Worm (Caenorhabditis elegans) whole organism, L1 larva: ENCODE data around the gene mel-11.

Source experiments
- C04F5.9 ChIP-seq: sonication (generic microtip); optimal IDR thresholded peaks from 2 replicates; lab custom pipeline; 2016; ENCODE audit warnings: missing genetic modification characterization, missing compliant biosample characterization
- C34B4.2 ChIP-seq: sonication (generic microtip); optimal IDR thresholded peaks from 2 replicates; lab custom pipeline; 2017; ENCODE audit warnings: mild to moderate bottlenecking, missing genetic modification characterization, missing compliant biosample characterization
- F16B12.6 ChIP-seq: fragments of 150-350 bp; optimal IDR thresholded peaks from 2 replicates; lab custom pipeline; 2014; ENCODE audit warnings: missing biosample characterization, missing genetic modification characterization
- blmp-1 ChIP-seq: fragments of 150-350 bp; optimal IDR thresholded peaks from 2 replicates; lab custom pipeline; 2014; ENCODE audit warnings: missing biosample characterization, missing genetic modification characterization
- ceh-82 ChIP-seq, 3 experiments: fragments of 150-350 bp in 1 of 3; sonication (generic microtip) in 2 of 3; optimal IDR thresholded peaks; 2 replicates each; lab custom pipeline; 2014 to 2017; ENCODE audit warnings: missing biosample characterization in 3 of 3, missing genetic modification characterization in 3 of 3
- ceh-88 ChIP-seq: fragments of 200-800 bp; sonication (Bioruptor generic); IDR thresholded peaks from 2 replicates; pipeline ENCODE4 v1.3.6; 2022; ENCODE audit warnings: missing genetic modification characterization, missing compliant biosample characterization
- ces-1 ChIP-seq: fragments of 150-350 bp; optimal IDR thresholded peaks from 2 replicates; lab custom pipeline; 2014; ENCODE audit warnings: missing biosample characterization, missing genetic modification reagents, missing genetic modification characterization
- dpl-1 ChIP-seq, 3 experiments: fragments of 150-350 bp in 2 of 3; sonication (generic microtip) in 1 of 3; optimal IDR thresholded peaks; 2 replicates each; lab custom pipeline; 2014 to 2017; ENCODE audit warnings: missing biosample characterization in 3 of 3, missing genetic modification characterization in 3 of 3, missing genetic modification reagents in 3 of 3
- efl-1 ChIP-seq, 4 experiments: fragments of 150-350 bp; optimal IDR thresholded peaks in 3 of 4; peaks in 1 of 4; 1 replicate in 1 of 4; 2 replicates in 3 of 4; lab custom pipeline; 2014; ENCODE audit warnings: missing biosample characterization in 2 of 4, missing genetic modification characterization in 2 of 4, missing genetic modification reagents in 2 of 4
- efl-3 ChIP-seq: fragments of 200-800 bp; sonication (Bioruptor generic); optimal IDR thresholded peaks from 2 replicates; lab custom pipeline; 2018; ENCODE audit warnings: mild to moderate bottlenecking, missing genetic modification characterization, missing compliant biosample characterization
- egl-13 ChIP-seq: sonication (generic microtip); optimal IDR thresholded peaks from 2 replicates; lab custom pipeline; 2016; ENCODE audit warnings: missing genotype, missing genetic modification reagents, missing genetic modification characterization, missing compliant biosample characterization
- elt-2 ChIP-seq: sonication (generic microtip); optimal IDR thresholded peaks from 2 replicates; lab custom pipeline; 2016; ENCODE audit warnings: missing genetic modification characterization, mild to moderate bottlenecking, inconsistent platforms, missing compliant biosample characterization, missing genetic modification reagents
- elt-3 ChIP-seq, 6 experiments: fragments of 150-350 bp in 1 of 6; sonication (generic microtip); optimal IDR thresholded peaks; 2 replicates each; lab custom pipeline; 2017 to 2018; ENCODE audit warnings: missing biosample characterization in 6 of 6, missing genetic modification characterization in 6 of 6, inconsistent platforms in 1 of 6
- fkh-10 ChIP-seq: sonication (generic microtip); optimal IDR thresholded peaks from 2 replicates; lab custom pipeline; 2017; ENCODE audit warnings: missing biosample characterization, missing genetic modification reagents, missing genetic modification characterization
- fkh-4 ChIP-seq: sonication (generic microtip); optimal IDR thresholded peaks from 2 replicates; lab custom pipeline; 2016; ENCODE audit warnings: missing compliant biosample characterization, missing genetic modification characterization, borderline replicate concordance
- grh-1 ChIP-seq: fragments of 200-800 bp; sonication (Bioruptor generic); IDR thresholded peaks from 2 replicates; pipeline ENCODE4 v1.3.6; 2022; ENCODE audit warnings: missing genetic modification reagents, missing genetic modification characterization, missing compliant biosample characterization
- isw-1 ChIP-seq: fragments of 200-800 bp; sonication (Bioruptor generic); IDR thresholded peaks from 2 replicates; pipeline ENCODE4 v1.3.6; 2022; ENCODE audit warnings: missing genetic modification characterization, missing compliant biosample characterization
- lin-14 ChIP-seq: fragments of 200-800 bp; sonication (Bioruptor generic); optimal IDR thresholded peaks from 2 replicates; lab custom pipeline; 2018; ENCODE audit warnings: mild to moderate bottlenecking, missing genetic modification characterization, moderate library complexity, missing compliant biosample characterization
- lin-15B ChIP-seq: fragments of 150-350 bp; sonication (generic microtip); optimal IDR thresholded peaks from 3 replicates; lab custom pipeline; 2014; ENCODE audit warnings: missing biosample characterization, missing genetic modification characterization
- mdl-1 ChIP-seq, 2 experiments: fragments of 150-350 bp; optimal IDR thresholded peaks; 2 replicates each; lab custom pipeline; 2014 to 2017; ENCODE audit warnings: missing biosample characterization in 2 of 2, missing genetic modification characterization in 2 of 2, inconsistent platforms in 1 of 2
- mef-2 ChIP-seq: fragments of 150-350 bp; optimal IDR thresholded peaks from 2 replicates; lab custom pipeline; 2014; ENCODE audit warnings: missing biosample characterization, missing genetic modification characterization
- nhr-11 ChIP-seq: fragments of 150-350 bp; optimal IDR thresholded peaks from 2 replicates; lab custom pipeline; 2014; ENCODE audit warnings: missing biosample characterization, missing genetic modification characterization
- nhr-71 ChIP-seq: sonication (generic microtip); optimal IDR thresholded peaks from 2 replicates; lab custom pipeline; 2016; ENCODE audit warnings: mild to moderate bottlenecking, missing genetic modification characterization, moderate library complexity, missing compliant biosample characterization
- nhr-77 ChIP-seq: fragments of 150-350 bp; optimal IDR thresholded peaks from 2 replicates; lab custom pipeline; 2014; ENCODE audit warnings: missing biosample characterization, missing genetic modification characterization
- nhr-85 ChIP-seq: sonication (generic microtip); peaks from one replicate; lab custom pipeline; 2016; ENCODE audit warnings: missing genetic modification characterization, inconsistent platforms, missing compliant biosample characterization
- nhr-90 ChIP-seq: sonication (generic microtip); optimal IDR thresholded peaks from 2 replicates; lab custom pipeline; 2016; ENCODE audit warnings: mild to moderate bottlenecking, missing genetic modification characterization, missing compliant biosample characterization; ENCODE audit not compliant: poor library complexity
- pag-3 ChIP-seq: sonication (generic microtip); optimal IDR thresholded peaks from 2 replicates; lab custom pipeline; 2017; ENCODE audit warnings: missing genetic modification characterization, mild to moderate bottlenecking, missing compliant biosample characterization, antibody characterized with exemption, borderline replicate concordance; ENCODE audit not compliant: insufficient read depth
- snu-23 ChIP-seq: sonication (generic microtip); optimal IDR thresholded peaks from 2 replicates; lab custom pipeline; 2016; ENCODE audit warnings: missing genetic modification characterization, missing compliant biosample characterization
- sup-37 ChIP-seq: fragments of 200-800 bp; sonication (Bioruptor generic); optimal IDR thresholded peaks from 2 replicates; lab custom pipeline; 2018; ENCODE audit warnings: mild to moderate bottlenecking, missing genetic modification characterization, missing compliant biosample characterization
- swsn-7 ChIP-seq: sonication (generic microtip); optimal IDR thresholded peaks from 2 replicates; lab custom pipeline; 2016; ENCODE audit warnings: missing genetic modification characterization, missing compliant biosample characterization
- tbx-2 ChIP-seq: sonication (generic microtip); optimal IDR thresholded peaks from 2 replicates; lab custom pipeline; 2016; ENCODE audit warnings: missing genetic modification characterization, missing compliant biosample characterization
- tlp-1 ChIP-seq: fragments of 150-350 bp; optimal IDR thresholded peaks from 2 replicates; lab custom pipeline; 2014; ENCODE audit warnings: missing biosample characterization, missing genetic modification characterization
- unc-98 ChIP-seq: fragments of 200-800 bp; sonication (Bioruptor generic); IDR thresholded peaks from 2 replicates; pipeline ENCODE4 v1.3.6; 2022; ENCODE audit warnings: missing genetic modification characterization, missing compliant biosample characterization
- vab-15 ChIP-seq: sonication (generic microtip); optimal IDR thresholded peaks from 2 replicates; lab custom pipeline; 2017; ENCODE audit warnings: missing genotype, mild to moderate bottlenecking, missing genetic modification characterization, missing compliant biosample characterization
- zag-1 ChIP-seq: fragments of 150-350 bp; optimal IDR thresholded peaks from 2 replicates; lab custom pipeline; 2014; ENCODE audit warnings: missing biosample characterization, missing genetic modification characterization
- ztf-4 ChIP-seq: fragments of 150-350 bp; optimal IDR thresholded peaks from 2 replicates; lab custom pipeline; 2014; ENCODE audit warnings: missing biosample characterization, missing genetic modification characterization

The mel-11 gene

DNA sequence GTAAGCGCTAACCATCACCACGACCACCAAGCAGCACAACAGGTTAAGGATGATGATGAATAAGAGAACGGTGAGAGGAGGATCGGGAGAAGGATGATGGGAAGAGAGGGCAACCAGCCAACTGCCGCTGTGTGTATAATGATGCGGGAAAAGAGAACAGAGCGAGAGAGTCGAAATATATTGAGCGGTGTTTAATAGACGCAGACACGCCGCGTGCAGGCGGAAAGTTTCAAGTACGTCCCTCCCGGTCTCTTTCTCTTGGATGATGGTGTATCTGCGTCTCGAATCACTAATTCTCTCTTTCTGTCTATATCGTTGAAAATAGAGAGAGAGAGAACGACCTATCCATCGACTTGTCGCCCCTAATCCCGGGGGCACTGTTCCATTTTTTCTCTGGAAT is 1.6 kb upstream of the mel-11 start (continued):
- TF ChIP-seq ceh-82 (tag; optimal IDR thresholded peaks at IDR 0.05; lab: Kevin White, UChicago) (peak in 1 of 3 experiments; percentile 8), nhr-90 (tag; lab: Kevin White, UChicago) (peak; percentile 3), swsn-7 (tag; lab: Kevin White, UChicago) (peak; percentile 35), nhr-85 (tag; lab: Kevin White, UChicago) (peak; percentile 79), elt-3 (tag; optimal IDR thresholded peaks at IDR 0.05; lab: Kevin White, UChicago) (peak in 1 of 6 experiments; percentile 60), nhr-77 (tag; lab: Kevin White, UChicago) (peak; percentile 38), dpl-1 (GFP tag; optimal IDR thresholded peaks at IDR 0.05; lab: Kevin White, UChicago) (peak in 2 of 3 experiments; percentile 17 to 35)

DNA sequence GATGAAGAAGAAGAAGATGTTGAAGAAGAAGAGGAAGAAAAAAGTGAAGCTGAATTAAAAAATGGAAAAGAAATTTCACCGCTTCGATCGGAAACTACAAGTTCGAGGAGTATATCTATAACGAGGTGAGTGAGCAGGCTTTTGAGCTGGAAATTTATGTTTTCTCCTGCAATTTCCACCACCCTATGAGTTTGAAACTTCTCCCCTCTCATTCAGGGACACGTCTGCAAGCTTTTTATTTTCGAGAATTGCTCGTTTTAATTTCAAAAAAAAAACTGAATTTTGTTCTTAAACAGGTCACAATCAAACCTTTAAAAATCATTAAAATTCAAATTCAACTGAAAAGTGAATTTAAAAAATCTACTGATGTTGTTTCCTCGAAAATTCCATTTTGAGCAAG is 3.9 kb downstream of the mel-11 start:
- TF ChIP-seq ceh-82 (tag; optimal IDR thresholded peaks at IDR 0.05; lab: Kevin White, UChicago) (no peak), efl-1 (optimal IDR thresholded peaks at IDR 0.05; lab: Kevin White, UChicago) (no peak), efl-1 (GFP tag; optimal IDR thresholded peaks at IDR 0.05 in 1 of 2; lab: Kevin White, UChicago) (peak in 1 of 2 experiments; percentile 75), blmp-1 (tag; lab: Kevin White, UChicago) (no peak)

DNA sequence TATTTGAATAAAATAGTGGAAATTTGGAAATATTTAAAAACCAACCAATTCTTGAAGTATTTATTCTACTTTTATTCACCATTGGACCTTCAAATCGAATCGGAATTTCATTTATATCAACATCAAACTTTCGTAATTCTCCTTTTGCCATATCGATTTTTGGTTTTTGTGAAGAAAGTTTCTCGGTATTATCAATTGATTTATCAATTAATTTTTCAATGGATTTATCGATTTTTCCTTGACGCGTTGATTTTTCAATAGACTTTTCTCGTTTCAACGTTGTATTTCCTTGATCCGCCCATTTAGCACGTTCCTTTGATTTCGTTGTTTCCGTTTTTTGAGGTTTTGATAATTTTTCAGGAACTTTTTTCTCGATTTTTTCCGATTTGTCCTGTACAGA is 11.1 kb downstream of the mel-11 start:
- no peak for TF ChIP-seq mef-2
- TF ChIP-seq egl-13 (tag; lab: Kevin White, UChicago): no peak
- no peak for TF ChIP-seq C34B4.2
- TF ChIP-seq lin-15B (tag; lab: Kevin White, UChicago): no peak
- no peak for TF ChIP-seq nhr-11
- no peak for TF ChIP-seq ceh-88
- TF ChIP-seq pag-3 (tag; lab: Kevin White, UChicago): no peak
- no peak for TF ChIP-seq efl-3 (GFP tag; lab: Kevin White, UChicago)
- no peak for TF ChIP-seq lin-14 (GFP tag; lab: Kevin White, UChicago)
- TF ChIP-seq tlp-1 (tag; lab: Kevin White, UChicago): no peak
- TF ChIP-seq vab-15: no peak
- no peak for TF ChIP-seq unc-98 (GFP tag; lab: Robert Waterston, UW)
- no peak for TF ChIP-seq C04F5.9 (tag; lab: Kevin White, UChicago)
- no peak for TF ChIP-seq nhr-77 (tag; lab: Kevin White, UChicago)
- no peak for TF ChIP-seq zag-1 (tag; lab: Kevin White, UChicago)
- TF ChIP-seq blmp-1 (tag; lab: Kevin White, UChicago): no peak
- no peak for TF ChIP-seq grh-1 (GFP tag; lab: Robert Waterston, UW)
- no peak for TF ChIP-seq ztf-4 (tag; lab: Kevin White, UChicago)
- TF ChIP-seq fkh-10 (GFP tag; lab: Kevin White, UChicago): no peak
- no peak for TF ChIP-seq swsn-7 (tag; lab: Kevin White, UChicago)

DNA sequence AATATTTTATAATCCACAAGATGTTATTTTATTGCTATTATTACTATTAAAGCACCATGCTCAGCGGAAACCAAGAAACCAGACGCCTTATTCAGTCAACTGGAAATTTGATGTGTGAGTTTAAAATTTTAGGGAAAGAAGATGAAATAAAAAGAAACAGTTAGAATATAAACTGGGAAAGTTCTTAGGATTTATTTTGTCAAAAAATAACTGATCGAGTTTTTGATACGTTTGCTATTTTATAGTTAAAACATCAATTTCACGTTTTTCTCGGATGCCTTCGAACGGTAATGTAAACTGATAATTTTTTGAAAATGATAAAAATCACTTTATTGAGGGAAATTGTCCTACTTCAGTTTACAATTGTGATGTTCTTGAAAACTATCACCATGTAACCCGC is 14.1 kb downstream of the mel-11 start, which contains the start of gene C06C3.3:
Gene C06C3.3 (minus strand): TSS at position 101 of the 400 bp plus-strand sequence.
- TF ChIP-seq sup-37: no peak
- TF ChIP-seq F16B12.6 (tag; lab: Kevin White, UChicago): no peak
- TF ChIP-seq unc-98 (GFP tag; lab: Robert Waterston, UW): no peak
- TF ChIP-seq ces-1 (GFP tag; lab: Kevin White, UChicago): no peak
- TF ChIP-seq nhr-71 (tag; lab: Kevin White, UChicago): no peak
- no peak for TF ChIP-seq elt-2
- TF ChIP-seq snu-23 (GFP tag; lab: Kevin White, UChicago): no peak
- TF ChIP-seq egl-13 (tag; lab: Kevin White, UChicago): no peak
- TF ChIP-seq tbx-2 (tag; lab: Kevin White, UChicago): no peak
- TF ChIP-seq lin-15B (tag; lab: Kevin White, UChicago): no peak
- TF ChIP-seq fkh-4 (tag; lab: Kevin White, UChicago): no peak
- TF ChIP-seq fkh-10 (GFP tag; lab: Kevin White, UChicago): no peak
- TF ChIP-seq nhr-77 (tag; lab: Kevin White, UChicago): no peak
- no peak for TF ChIP-seq ztf-4 (tag; lab: Kevin White, UChicago)
- no peak for TF ChIP-seq mdl-1 (tag; optimal IDR thresholded peaks at IDR 0.05; lab: Kevin White, UChicago)
- TF ChIP-seq ceh-88: no peak
- TF ChIP-seq isw-1 (GFP tag; lab: Robert Waterston, UW): no peak
